Fruit fly (Drosophila melanogaster) whole organism: ENCODE measurements around the gene Pop5.

Source experiments
- CG8478 ChIP-seq: fragments of >200 bp; optimal IDR thresholded peaks from 2 replicates; lab custom pipeline; 2018; ENCODE audit warnings: inconsistent platforms
- EcR ChIP-seq, 2 experiments: fragments of >200 bp; optimal IDR thresholded peaks; 2 replicates each; lab custom pipeline; 2017; ENCODE audit warnings: missing biosample characterization in 2 of 2, missing genetic modification characterization in 2 of 2, missing genetic modification reagents in 2 of 2
- pan ChIP-seq: fragments of >200 bp; optimal IDR thresholded peaks from 2 replicates; lab custom pipeline; 2017
- psq ChIP-seq: fragments of >200 bp; optimal IDR thresholded peaks from 2 replicates; lab custom pipeline; 2017
- usp ChIP-seq: fragments of >200 bp; optimal IDR thresholded peaks from 2 replicates; lab custom pipeline; 2017; ENCODE audit warnings: missing biosample characterization, missing genetic modification characterization, mixed read lengths

DNA sequence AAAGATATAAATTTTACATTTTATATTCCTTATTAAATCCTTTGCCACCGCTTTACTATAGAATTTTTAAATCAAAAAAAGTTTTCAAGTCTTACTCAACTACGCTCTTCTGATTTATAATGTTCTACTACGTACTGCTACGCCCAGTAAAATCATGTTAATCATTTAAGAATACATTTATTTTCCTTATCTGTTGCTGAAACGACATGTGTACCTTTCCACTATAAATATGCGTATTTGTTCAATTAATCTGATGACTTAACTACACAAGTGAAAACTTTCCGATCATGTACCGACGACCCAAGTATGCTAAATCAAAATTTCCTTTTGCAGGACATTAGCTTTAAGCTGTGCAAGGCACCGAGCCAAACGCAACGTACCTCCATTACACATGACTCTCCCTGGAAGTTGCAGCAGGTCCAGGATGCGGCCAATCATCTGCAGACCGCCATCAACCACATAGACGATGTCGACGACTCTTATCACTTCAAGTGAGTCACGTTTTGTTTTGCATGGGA, 7.6 kb upstream of the Pop5 start:
- no peak for TF ChIP-seq CG8478 (lab: Kevin White, UChicago)
- TF ChIP-seq usp, result no peak
- TF ChIP-seq EcR (GFP tag; optimal IDR thresholded peaks at IDR 0.05; lab: Kevin White, UChicago), result no peak
- TF ChIP-seq pan (lab: Kevin White, UChicago), result no peak
- TF ChIP-seq psq, result no peak
